Fruit fly (Drosophila melanogaster) whole organism, pupa: ENCODE data around the gene CG43673.

Experiments
- CG15710 ChIP-seq: fragments of 200-800 bp; sonication (Bioruptor generic); optimal IDR thresholded peaks from 2 replicates; lab custom pipeline; 2018; ENCODE audit warnings: missing biosample characterization, mild to moderate bottlenecking, missing genetic modification characterization, moderate library complexity
- CG32121 ChIP-seq: fragments of 200-800 bp; sonication (Bioruptor generic); IDR thresholded peaks from 2 replicates; pipeline ENCODE4 v1.3.6; 2022; ENCODE audit warnings: missing biosample characterization, missing genetic modification characterization
- CG8159 ChIP-seq: fragments of 200-800 bp; sonication (Bioruptor generic); optimal IDR thresholded peaks from 3 replicates; lab custom pipeline; 2018; ENCODE audit warnings: missing biosample characterization, mild to moderate bottlenecking, missing genetic modification characterization, moderate library complexity
- CG8301 ChIP-seq: fragments of 200-800 bp; sonication (Bioruptor generic); optimal IDR thresholded peaks from 2 replicates; lab custom pipeline; 2018; ENCODE audit warnings: missing biosample characterization, mild to moderate bottlenecking, missing genetic modification characterization
- EcR ChIP-seq: fragments of 200-800 bp; sonication (Bioruptor generic); optimal IDR thresholded peaks from 3 replicates; lab custom pipeline; 2019; ENCODE audit warnings: missing biosample characterization, missing genetic modification characterization, mild to moderate bottlenecking, moderate library complexity, missing genetic modification reagents
- Ets98B ChIP-seq: fragments of 200-800 bp; sonication (Bioruptor generic); IDR thresholded peaks from 2 replicates; pipeline ENCODE4 v1.3.6; 2022; ENCODE audit warnings: missing biosample characterization, missing genetic modification characterization
- fd96Ca ChIP-seq: fragments of 200-800 bp; sonication (Bioruptor generic); IDR thresholded peaks from 3 replicates; pipeline ENCODE4 v1.3.6; 2022; ENCODE audit warnings: missing biosample characterization, missing genetic modification characterization
- rn ChIP-seq: fragments of 200-800 bp; sonication (Bioruptor generic); IDR thresholded peaks from 2 replicates; pipeline ENCODE4 v1.3.6; 2022; ENCODE audit warnings: missing biosample characterization, missing genetic modification characterization

dm6 chrX:15807915-15808314 lies 29.0 kb downstream of the CG43673 start:
- TF ChIP-seq Ets98B (GFP tag; lab: Robert Waterston, UW), result no peak
- TF ChIP-seq EcR (GFP tag; lab: Kevin White, UChicago), result no peak
- no peak for TF ChIP-seq CG8159
- no peak for TF ChIP-seq CG8301 (tag; lab: Kevin White, UChicago)
- TF ChIP-seq CG15710 (tag; lab: Kevin White, UChicago), result no peak
- no peak for TF ChIP-seq fd96Ca (GFP tag; lab: Robert Waterston, UW)
- no peak for TF ChIP-seq rn (GFP tag; lab: Robert Waterston, UW)
- TF ChIP-seq CG32121 (GFP tag; lab: Robert Waterston, UW), result no peak
